Worm (Caenorhabditis elegans) whole organism, mixed stage, embryonic: ENCODE data around the gene cca-1.
A peak's percentile ranks its signal among the peaks of the same experiment; 100 is the strongest.

Source experiments
- M03D4.4 ChIP-seq: sonication (generic microtip); optimal IDR thresholded peaks from 2 replicates; lab custom pipeline; 2017; ENCODE audit warnings: mild to moderate bottlenecking, missing genetic modification characterization, missing compliant biosample characterization
- bed-3 ChIP-seq: fragments of 200-800 bp; sonication (Bioruptor generic); optimal IDR thresholded peaks from 3 replicates; lab custom pipeline; 2018; ENCODE audit warnings: mild to moderate bottlenecking, missing genetic modification characterization, moderate library complexity, missing compliant biosample characterization
- blmp-1 ChIP-seq: fragments of 150-350 bp; optimal IDR thresholded peaks from 2 replicates; lab custom pipeline; 2014; ENCODE audit warnings: missing biosample characterization, missing genetic modification characterization
- ceh-39 ChIP-seq: fragments of 150-350 bp; optimal IDR thresholded peaks from 2 replicates; lab custom pipeline; 2014; ENCODE audit warnings: missing biosample characterization, missing genetic modification characterization
- ceh-43 ChIP-seq: fragments of 200-800 bp; sonication (Bioruptor generic); optimal IDR thresholded peaks from 2 replicates; lab custom pipeline; 2018; ENCODE audit warnings: mild to moderate bottlenecking, missing genetic modification characterization, moderate library complexity, missing compliant biosample characterization
- ceh-83 ChIP-seq: fragments of 200-800 bp; sonication (Bioruptor generic); optimal IDR thresholded peaks from 2 replicates; lab custom pipeline; 2018; ENCODE audit warnings: mild to moderate bottlenecking, missing genetic modification characterization, missing compliant biosample characterization
- ces-1 ChIP-seq: fragments of 150-350 bp; optimal IDR thresholded peaks from 2 replicates; lab custom pipeline; 2014; ENCODE audit warnings: missing biosample characterization, missing genetic modification reagents, missing genetic modification characterization
- cnd-1 ChIP-seq: fragments of 200-800 bp; sonication (Bioruptor generic); optimal IDR thresholded peaks from 2 replicates; lab custom pipeline; 2018; ENCODE audit warnings: mild to moderate bottlenecking, missing genetic modification characterization, missing compliant biosample characterization
- elt-1 ChIP-seq: sonication (generic microtip); optimal IDR thresholded peaks from 2 replicates; lab custom pipeline; 2017; ENCODE audit warnings: missing genetic modification characterization, mild to moderate bottlenecking, missing compliant biosample characterization, antibody characterized with exemption, moderate library complexity, borderline replicate concordance; ENCODE audit not compliant: insufficient read depth
- elt-3 ChIP-seq: fragments of 150-350 bp; optimal IDR thresholded peaks from 2 replicates; lab custom pipeline; 2014; ENCODE audit warnings: missing biosample characterization, missing genetic modification characterization
- flh-1 ChIP-seq: fragments of 200-800 bp; sonication (Bioruptor generic); optimal IDR thresholded peaks from 2 replicates; lab custom pipeline; 2018; ENCODE audit warnings: mild to moderate bottlenecking, missing genetic modification characterization, moderate library complexity, missing compliant biosample characterization
- ham-2 ChIP-seq: fragments of 200-800 bp; sonication (Bioruptor generic); optimal IDR thresholded peaks from 2 replicates; lab custom pipeline; 2018; ENCODE audit warnings: mild to moderate bottlenecking, missing genetic modification characterization, missing compliant biosample characterization
- hlh-1 ChIP-seq: fragments of 150-350 bp; optimal IDR thresholded peaks from 2 replicates; lab custom pipeline; 2014; ENCODE audit warnings: missing biosample characterization, missing genetic modification reagents, missing genetic modification characterization
- lin-13 ChIP-seq: fragments of 150-350 bp; optimal IDR thresholded peaks from 2 replicates; lab custom pipeline; 2014; ENCODE audit warnings: missing biosample characterization, missing genetic modification characterization
- lin-32 ChIP-seq: fragments of 200-800 bp; sonication (Bioruptor generic); optimal IDR thresholded peaks from 2 replicates; lab custom pipeline; 2018; ENCODE audit warnings: mild to moderate bottlenecking, missing genetic modification characterization, missing compliant biosample characterization
- lsy-2 ChIP-seq: fragments of 150-350 bp; optimal IDR thresholded peaks from 2 replicates; lab custom pipeline; 2014; ENCODE audit warnings: missing biosample characterization, missing genetic modification characterization
- mab-5 ChIP-seq: fragments of 150-350 bp; optimal IDR thresholded peaks from 2 replicates; lab custom pipeline; 2014; ENCODE audit warnings: missing biosample characterization, missing genetic modification characterization
- mep-1 ChIP-seq: fragments of 150-350 bp; optimal IDR thresholded peaks from 2 replicates; lab custom pipeline; 2017; ENCODE audit warnings: missing biosample characterization, missing genetic modification reagents, missing genetic modification characterization, inconsistent platforms
- nhr-2 ChIP-seq: fragments of 150-350 bp; optimal IDR thresholded peaks from 2 replicates; lab custom pipeline; 2014; ENCODE audit warnings: missing biosample characterization, missing genetic modification characterization
- nhr-237 ChIP-seq: fragments of 150-350 bp; optimal IDR thresholded peaks from 2 replicates; lab custom pipeline; 2014; ENCODE audit warnings: missing biosample characterization, missing genetic modification characterization
- nhr-28 ChIP-seq: fragments of 150-350 bp; optimal IDR thresholded peaks from 2 replicates; lab custom pipeline; 2014; ENCODE audit warnings: missing biosample characterization, missing genetic modification characterization
- nhr-76 ChIP-seq: sonication (generic microtip); optimal IDR thresholded peaks from 2 replicates; lab custom pipeline; 2017; ENCODE audit warnings: missing biosample characterization, missing genetic modification characterization
- pha-4 ChIP-seq: fragments of 150-350 bp; optimal IDR thresholded peaks from 2 replicates; lab custom pipeline; 2018; ENCODE audit warnings: missing biosample characterization, missing genetic modification reagents, missing genetic modification characterization
- sem-2 ChIP-seq: fragments of 200-800 bp; sonication (Bioruptor generic); optimal IDR thresholded peaks from 2 replicates; lab custom pipeline; 2018; ENCODE audit warnings: mild to moderate bottlenecking, missing genetic modification characterization, missing compliant biosample characterization
- snpc-4 ChIP-seq: fragments of 150-350 bp; optimal IDR thresholded peaks from 2 replicates; lab custom pipeline; 2014; ENCODE audit warnings: missing biosample characterization, missing genetic modification characterization
- sptf-1 ChIP-seq: sonication (generic microtip); optimal IDR thresholded peaks from 2 replicates; lab custom pipeline; 2017; ENCODE audit warnings: mild to moderate bottlenecking, missing genetic modification characterization, moderate library complexity, missing compliant biosample characterization
- tbx-8 ChIP-seq: fragments of 200-800 bp; sonication (Bioruptor generic); optimal IDR thresholded peaks from 2 replicates; lab custom pipeline; 2018; ENCODE audit warnings: mild to moderate bottlenecking, missing genetic modification characterization, moderate library complexity, missing compliant biosample characterization
- unc-120 ChIP-seq: sonication (generic microtip); optimal IDR thresholded peaks from 2 replicates; lab custom pipeline; 2017; ENCODE audit warnings: missing genetic modification characterization, missing compliant biosample characterization; ENCODE audit not compliant: poor library complexity, severe bottlenecking
- unc-39 ChIP-seq: fragments of 150-350 bp; optimal IDR thresholded peaks from 2 replicates; lab custom pipeline; 2014; ENCODE audit warnings: missing biosample characterization, missing genetic modification characterization
- unc-62 ChIP-seq: fragments of 150-350 bp; optimal IDR thresholded peaks from 2 replicates; lab custom pipeline; 2014; ENCODE audit warnings: missing biosample characterization, missing genetic modification reagents, missing genetic modification characterization
- ztf-11 ChIP-seq: fragments of 150-350 bp; optimal IDR thresholded peaks from 2 replicates; lab custom pipeline; 2014; ENCODE audit warnings: missing biosample characterization, missing genetic modification characterization

The cca-1 gene

DNA sequence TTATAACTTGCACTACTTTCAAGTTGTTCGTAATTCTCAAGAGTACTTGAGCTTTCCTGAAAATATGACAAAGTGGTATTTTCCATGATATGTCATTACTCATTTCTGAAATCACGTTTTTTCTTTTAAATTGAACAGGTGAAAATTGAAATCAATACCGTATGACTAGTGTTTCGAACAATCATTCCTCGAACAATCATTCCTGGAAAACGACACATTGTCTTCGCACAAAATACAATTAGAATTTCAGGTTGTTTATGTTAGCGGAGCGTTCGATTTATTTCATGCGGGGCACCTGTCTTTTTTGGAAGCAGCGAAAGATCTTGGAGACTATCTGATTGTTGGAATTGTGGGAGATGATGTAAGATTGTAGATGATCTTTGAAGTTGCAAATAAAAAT, 10.4 kb upstream of the cca-1 start:
- TF ChIP-seq nhr-28 (tag; lab: Kevin White, UChicago) = no peak
- no peak for TF ChIP-seq lin-13 (tag; lab: Kevin White, UChicago)
- no peak for TF ChIP-seq flh-1 (GFP tag; lab: Kevin White, UChicago)
- TF ChIP-seq unc-39 (tag; lab: Kevin White, UChicago) = no peak
- TF ChIP-seq unc-120 (tag; lab: Kevin White, UChicago) = no peak

DNA sequence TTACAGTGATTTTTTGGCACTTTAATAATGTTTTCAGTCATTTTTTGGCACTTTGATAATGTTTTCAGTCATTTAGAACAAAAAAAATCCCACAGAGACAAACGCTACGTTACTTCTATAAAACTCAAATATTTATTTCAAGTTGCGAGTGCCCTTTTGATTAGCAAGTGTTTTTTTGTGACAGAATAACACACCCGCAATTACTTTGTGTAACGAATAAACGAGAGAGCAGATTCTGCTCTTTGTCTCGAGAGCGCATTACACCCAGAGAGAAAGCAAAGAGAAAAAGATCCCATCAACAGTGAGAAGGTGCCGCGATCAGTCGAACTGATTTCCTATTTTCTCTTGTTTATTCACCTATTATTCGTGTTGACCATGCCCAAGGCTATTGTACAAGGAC, 8.2 kb upstream of the cca-1 start, which contains the start of gene pcyt-2.2:
pcyt-2.2 (plus strand) TSS at position 301 of the 400 bp plus-strand sequence.
- TF ChIP-seq pha-4 (tag; lab: Kevin White, UChicago) (no peak), hlh-1 (peak; percentile 51), ces-1 (GFP tag; lab: Kevin White, UChicago) (no peak), sptf-1 (tag; lab: Kevin White, UChicago) (no peak), unc-62 (peak; percentile 36), cnd-1 (tag; lab: Kevin White, UChicago) (no peak), ceh-39 (tag; lab: Kevin White, UChicago) (no peak), M03D4.4 (tag; lab: Kevin White, UChicago) (no peak)
- TF ChIP-seq, all 35 proteins: peak for 2

DNA sequence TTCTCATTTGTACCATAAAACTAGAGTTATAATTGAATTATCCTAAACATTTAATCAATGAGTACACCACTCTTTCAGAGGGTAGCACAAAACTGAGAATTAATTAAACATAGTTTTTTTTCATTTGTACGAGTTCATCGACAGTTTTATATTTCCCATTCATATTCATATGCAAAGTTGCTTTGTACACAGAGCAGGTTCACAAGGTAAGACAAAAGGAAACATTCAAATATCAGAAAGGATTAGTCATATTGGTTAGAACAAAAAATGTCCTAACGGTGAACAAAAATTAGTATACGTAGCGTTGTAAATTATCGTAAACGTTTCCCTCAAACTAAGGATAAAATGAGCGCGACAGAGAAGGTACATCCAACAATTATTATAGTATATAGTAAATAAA, 5.6 kb upstream of the cca-1 start:
- TF ChIP-seq lsy-2 (tag; lab: Kevin White, UChicago) (no peak), nhr-2 (tag; lab: Kevin White, UChicago) (no peak), ceh-39 (tag; lab: Kevin White, UChicago) (no peak), hlh-1 (no peak), ceh-83 (GFP tag; lab: Kevin White, UChicago) (no peak), M03D4.4 (tag; lab: Kevin White, UChicago) (no peak), sem-2 (GFP tag; lab: Kevin White, UChicago) (no peak), tbx-8 (GFP tag; lab: Kevin White, UChicago) (no peak), elt-1 (no peak), nhr-237 (tag; lab: Kevin White, UChicago) (no peak), blmp-1 (tag; lab: Kevin White, UChicago) (no peak), unc-39 (tag; lab: Kevin White, UChicago) (no peak), mep-1 (tag; lab: Kevin White, UChicago) (no peak), lin-32 (GFP tag; lab: Kevin White, UChicago) (no peak), nhr-76 (no peak), snpc-4 (tag; lab: Kevin White, UChicago) (no peak), unc-120 (tag; lab: Kevin White, UChicago) (no peak), flh-1 (GFP tag; lab: Kevin White, UChicago) (no peak), ham-2 (GFP tag; lab: Kevin White, UChicago) (no peak), ceh-43 (GFP tag; lab: Kevin White, UChicago) (no peak)

DNA sequence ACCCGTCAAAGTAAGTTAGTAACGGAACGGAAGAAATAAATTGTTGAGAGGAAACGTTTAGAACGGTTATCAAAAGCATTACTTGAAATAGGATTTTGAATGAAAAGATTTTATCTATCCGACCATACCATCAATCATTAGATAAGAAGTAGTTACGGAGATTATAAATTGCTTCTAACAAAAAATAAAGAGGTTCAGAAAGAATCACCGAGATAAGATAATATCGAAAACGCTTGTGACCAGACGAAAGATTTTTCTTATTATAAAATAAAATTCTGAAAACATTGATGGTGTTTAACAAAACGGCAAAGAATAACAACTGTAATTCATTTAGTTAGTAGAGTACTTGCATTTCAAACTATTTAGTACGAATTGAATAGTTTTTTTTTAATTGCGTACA, 5.1 kb upstream of the cca-1 start, which contains the start of gene C39D10.8:
C39D10.8 (minus strand) TSS at position 101 of the 400 bp plus-strand sequence.
- TF ChIP-seq lsy-2 (tag; lab: Kevin White, UChicago) = no peak
- peak; percentile 54 for TF ChIP-seq elt-1

DNA sequence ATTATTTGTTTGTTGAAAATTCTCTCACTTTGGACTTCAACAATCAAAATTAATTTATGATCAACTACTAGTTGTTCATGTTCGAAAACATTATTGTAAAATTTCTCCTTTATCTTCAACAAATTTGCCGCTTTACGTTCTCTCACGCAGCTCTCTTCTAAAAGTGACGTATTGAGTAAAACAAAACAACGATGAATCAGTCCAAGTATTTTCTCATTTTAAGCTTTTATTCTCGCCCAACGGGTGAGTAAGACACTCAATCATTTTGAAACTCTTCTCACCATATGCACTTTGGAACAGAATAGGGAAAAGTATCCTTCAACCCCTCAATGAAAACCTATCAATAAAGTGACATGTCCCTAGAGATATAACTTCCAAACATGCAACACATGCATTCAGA, 2.4 kb downstream of the cca-1 start:
- TF ChIP-seq sem-2 (GFP tag; lab: Kevin White, UChicago) (no peak), elt-3 (no peak), bed-3 (no peak)

DNA sequence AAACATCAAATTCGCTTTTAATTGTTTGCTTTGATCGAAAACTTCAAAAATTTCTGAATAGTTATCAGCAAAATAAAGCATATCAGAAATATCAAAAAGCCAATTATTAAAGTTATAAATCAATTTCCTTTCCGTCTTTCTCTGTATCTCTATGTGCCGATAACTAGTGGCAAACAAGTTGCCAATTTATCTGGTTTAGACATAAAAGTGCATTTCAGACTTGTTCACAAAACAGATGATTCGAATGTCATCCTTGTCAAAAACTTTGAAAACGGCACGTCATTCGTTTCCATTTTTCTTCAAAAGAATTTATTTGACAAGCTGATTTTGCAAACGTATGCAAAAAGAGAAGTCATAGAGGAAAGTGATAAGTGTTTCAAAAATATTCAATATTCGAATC, 8.4 kb downstream of the cca-1 start:
- TF ChIP-seq sem-2 (GFP tag; lab: Kevin White, UChicago) (no peak), lin-13 (tag; lab: Kevin White, UChicago) (no peak), flh-1 (GFP tag; lab: Kevin White, UChicago) (no peak), nhr-237 (tag; lab: Kevin White, UChicago) (no peak), mab-5 (no peak), ceh-39 (tag; lab: Kevin White, UChicago) (no peak), nhr-28 (tag; lab: Kevin White, UChicago) (no peak), unc-39 (tag; lab: Kevin White, UChicago) (no peak), ztf-11 (no peak), ham-2 (GFP tag; lab: Kevin White, UChicago) (no peak), lin-32 (GFP tag; lab: Kevin White, UChicago) (no peak), bed-3 (no peak)
